Fruit fly (Drosophila melanogaster): ENCODE measurements around the gene CatB.

dm6 chr2L:8738253-8738665 lies 32.9 kb downstream of the CatB start:
- TF ChIP-seq insv (optimal IDR thresholded peaks at IDR 0.05) (no peak), psq (optimal IDR thresholded peaks at IDR 0.05) (no peak)
